Fruit fly (Drosophila melanogaster) whole organism: Measurements from ENCODE around the gene CG14043.

Experiments used
- CG8478 ChIP-seq: fragments of >200 bp; optimal IDR thresholded peaks from 2 replicates; lab custom pipeline; 2018; ENCODE audit warnings: inconsistent platforms
- Dll ChIP-seq: fragments of >200 bp; optimal IDR thresholded peaks from 2 replicates; lab custom pipeline; 2017
- pan ChIP-seq: fragments of >200 bp; optimal IDR thresholded peaks from 2 replicates; lab custom pipeline; 2017
- psq ChIP-seq: fragments of >200 bp; optimal IDR thresholded peaks from 2 replicates; lab custom pipeline; 2017
- usp ChIP-seq: fragments of >200 bp; optimal IDR thresholded peaks from 2 replicates; lab custom pipeline; 2017; ENCODE audit warnings: missing biosample characterization, missing genetic modification characterization, mixed read lengths

DNA sequence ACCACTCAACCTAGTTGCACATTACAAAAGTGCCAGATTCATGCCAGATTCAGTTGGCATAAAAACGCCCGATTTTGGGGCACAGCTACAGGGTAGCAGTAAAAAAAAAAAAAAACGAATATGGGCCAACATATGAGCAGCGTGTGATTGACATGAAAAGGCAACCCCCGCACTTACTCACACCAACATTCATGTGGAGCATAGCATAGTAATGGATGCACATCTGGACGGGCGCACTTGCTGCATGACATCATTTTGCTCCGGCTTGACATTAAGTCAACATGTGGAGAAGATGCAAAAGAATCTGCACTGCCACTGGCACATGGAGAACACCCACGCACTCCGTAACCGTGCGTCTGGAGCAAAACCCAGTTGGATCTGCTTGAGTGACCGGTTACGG is 51.1 kb downstream of the CG14043 start:
- TF ChIP-seq psq (lab: Kevin White, UChicago) (no peak), Dll (no peak), pan (lab: Kevin White, UChicago) (no peak), CG8478 (lab: Kevin White, UChicago) (no peak), usp (GFP tag; lab: Kevin White, UChicago) (no peak)
